Worm (Caenorhabditis elegans): ENCODE measurements around the gene unc-45.

- TF ChIP-seq ama-1 (optimal IDR thresholded peaks at IDR 0.05) (no peak), flt-1 (GFP tag; IDR thresholded peaks at IDR 0.05) (no peak)
Measured at ce11 chrIII:483556-483955, 7.8 kb upstream of the unc-45 start, which contains the start of gene F10C5.3.

All from whole organism, early embryonic.